Fruit fly (Drosophila melanogaster) whole organism, embryonic: Measurements from ENCODE around the gene CG17637.

Experiments used
- ATbp ChIP-seq: fragments of 200-800 bp; sonication (Bioruptor generic); optimal IDR thresholded peaks from 2 replicates; lab custom pipeline; 2017; ENCODE audit warnings: missing biosample characterization, mild to moderate bottlenecking, missing genetic modification characterization, missing genetic modification reagents
- Awh ChIP-seq: fragments of 200-800 bp; sonication (Bioruptor generic); IDR thresholded peaks from 2 replicates; pipeline ENCODE4, ENCODE4 v1.3.6; 2022; ENCODE audit warnings: missing biosample characterization, missing genetic modification characterization
- B-H1 ChIP-seq: fragments of 200-800 bp; sonication (Bioruptor generic); IDR thresholded peaks from 3 replicates; pipeline ENCODE4 v1.3.6; 2022; ENCODE audit warnings: missing biosample characterization, missing genetic modification characterization
- CG14965 ChIP-seq: fragments of 200-800 bp; sonication (Bioruptor generic); optimal IDR thresholded peaks from 2 replicates; lab custom pipeline; 2016; ENCODE audit warnings: missing biosample characterization, missing genetic modification characterization, borderline replicate concordance
- CG15479 ChIP-seq: fragments of 200-800 bp; sonication (Bioruptor generic); optimal IDR thresholded peaks from 3 replicates; lab custom pipeline; 2019; ENCODE audit warnings: missing biosample characterization, mild to moderate bottlenecking, missing genetic modification characterization, moderate library complexity
- CG15514 ChIP-seq: fragments of 200-800 bp; sonication (Bioruptor generic); optimal IDR thresholded peaks from 3 replicates; lab custom pipeline; 2017; ENCODE audit warnings: missing biosample characterization, missing genetic modification characterization, mild to moderate bottlenecking, moderate library complexity, missing genetic modification reagents
- CG17328 ChIP-seq: fragments of 200-800 bp; sonication (Bioruptor generic); IDR thresholded peaks from 2 replicates; pipeline ENCODE4 v1.3.6; 2022; ENCODE audit warnings: missing biosample characterization, missing genetic modification characterization
- CG17359 ChIP-seq: fragments of 200-800 bp; sonication (Bioruptor generic); optimal IDR thresholded peaks from 3 replicates; lab custom pipeline; 2018; ENCODE audit warnings: missing biosample characterization, mild to moderate bottlenecking, missing genetic modification characterization, moderate library complexity
- CG18619 ChIP-seq: fragments of 200-800 bp; sonication (Bioruptor generic); optimal IDR thresholded peaks from 3 replicates; lab custom pipeline; 2017; ENCODE audit warnings: missing biosample characterization, mild to moderate bottlenecking, missing genetic modification characterization
- CG2199 ChIP-seq: fragments of 200-800 bp; sonication (Bioruptor generic); IDR thresholded peaks from 3 replicates; pipeline ENCODE4 v1.3.6; 2022; ENCODE audit warnings: missing biosample characterization, missing genetic modification characterization
- CG31388 ChIP-seq: fragments of 200-800 bp; sonication (Bioruptor generic); optimal IDR thresholded peaks from 2 replicates; lab custom pipeline; 2016; ENCODE audit warnings: missing biosample characterization, missing genetic modification characterization
- CG33557 ChIP-seq: fragments of 200-800 bp; sonication (Bioruptor generic); optimal IDR thresholded peaks from 2 replicates; lab custom pipeline; 2019; ENCODE audit warnings: missing biosample characterization, mild to moderate bottlenecking, missing genetic modification characterization, moderate library complexity
- CG3407 ChIP-seq: fragments of 200-800 bp; sonication (Bioruptor generic); optimal IDR thresholded peaks from 2 replicates; lab custom pipeline; 2018; ENCODE audit warnings: missing biosample characterization, mild to moderate bottlenecking, missing genetic modification characterization
- CG3838 ChIP-seq: fragments of 200-800 bp; sonication (Bioruptor generic); optimal IDR thresholded peaks from 3 replicates; lab custom pipeline; 2016; ENCODE audit warnings: missing biosample characterization, missing genetic modification characterization
- CG3847 ChIP-seq: fragments of 200-800 bp; sonication (Bioruptor generic); IDR thresholded peaks from 2 replicates; pipeline ENCODE4 v1.3.6; 2022; ENCODE audit warnings: missing biosample characterization, missing genetic modification characterization
- CG43689 ChIP-seq: fragments of 200-800 bp; sonication (Bioruptor generic); IDR thresholded peaks from 2 replicates; pipeline ENCODE4 v1.3.6; 2022; ENCODE audit warnings: missing biosample characterization, missing genetic modification characterization
- CG6689 ChIP-seq: fragments of 200-800 bp; sonication (Bioruptor generic); IDR thresholded peaks from 2 replicates; pipeline ENCODE4 v1.3.6; 2022; ENCODE audit warnings: missing biosample characterization, missing genetic modification characterization
- CG7556 ChIP-seq: fragments of 200-800 bp; sonication (Bioruptor generic); optimal IDR thresholded peaks from 2 replicates; lab custom pipeline; 2017; ENCODE audit warnings: missing biosample characterization, mild to moderate bottlenecking, missing genetic modification characterization
- CG8944 ChIP-seq: fragments of 200-800 bp; sonication (Bioruptor generic); optimal IDR thresholded peaks from 3 replicates; lab custom pipeline; 2016; ENCODE audit warnings: missing biosample characterization, missing genetic modification characterization
- CHES-1-like ChIP-seq: fragments of 200-800 bp; sonication (Bioruptor generic); optimal IDR thresholded peaks from 2 replicates; lab custom pipeline; 2016; ENCODE audit warnings: missing biosample characterization, missing genetic modification characterization
- CTCF ChIP-seq: fragments of 200-800 bp; sonication (Bioruptor generic); optimal IDR thresholded peaks from 2 replicates; lab custom pipeline; 2017; ENCODE audit warnings: missing biosample characterization, mild to moderate bottlenecking, missing genetic modification characterization, moderate library complexity
- Deaf1 ChIP-seq: fragments of 200-800 bp; optimal IDR thresholded peaks from 3 replicates; lab custom pipeline; 2019; ENCODE audit warnings: missing biosample characterization, mild to moderate bottlenecking, missing genetic modification characterization, moderate library complexity
- Dip3 ChIP-seq: fragments of 200-800 bp; sonication (Bioruptor generic); optimal IDR thresholded peaks from 3 replicates; lab custom pipeline; 2016; ENCODE audit warnings: missing biosample characterization, missing genetic modification characterization
- Ets65A ChIP-seq: fragments of 200-800 bp; sonication (Bioruptor generic); peaks from one replicate; lab custom pipeline; 2016; ENCODE audit warnings: missing biosample characterization, missing genetic modification characterization
- Gsc ChIP-seq: fragments of 200-800 bp; sonication (Bioruptor generic); IDR thresholded peaks from 2 replicates; pipeline ENCODE4 v1.3.6; 2022; ENCODE audit warnings: missing biosample characterization, missing genetic modification characterization
- HLHmδ ChIP-seq: fragments of 200-800 bp; sonication (Bioruptor generic); optimal IDR thresholded peaks from 2 replicates; lab custom pipeline; 2018; ENCODE audit warnings: missing biosample characterization, mild to moderate bottlenecking, missing genetic modification characterization, moderate library complexity
- HmgZ ChIP-seq: fragments of 200-800 bp; sonication (Bioruptor generic); optimal IDR thresholded peaks from 2 replicates; lab custom pipeline; 2018; ENCODE audit warnings: missing biosample characterization, mild to moderate bottlenecking, missing genetic modification characterization
- Nf-YC ChIP-seq: fragments of 200-800 bp; optimal IDR thresholded peaks from 3 replicates; lab custom pipeline; 2019; ENCODE audit warnings: missing biosample characterization, mild to moderate bottlenecking, missing genetic modification characterization, moderate library complexity
- Oaz ChIP-seq: fragments of 200-800 bp; sonication (Bioruptor generic); IDR thresholded peaks from 2 replicates; pipeline ENCODE4 v1.3.6; 2022; ENCODE audit warnings: missing biosample characterization, missing genetic modification characterization
- Oli ChIP-seq: fragments of 200-800 bp; sonication (Bioruptor generic); optimal IDR thresholded peaks from 2 replicates; lab custom pipeline; 2018; ENCODE audit warnings: missing biosample characterization, mild to moderate bottlenecking, missing genetic modification characterization, moderate library complexity
- Trl ChIP-seq, 3 experiments: fragments of >200 bp in 2 of 3; fragments of 200-800 bp in 1 of 3; sonication (Bioruptor generic) in 1 of 3; optimal IDR thresholded peaks; 2 replicates in 1 of 3; 3 replicates in 2 of 3; lab custom pipeline; 2016 to 2017; ENCODE audit warnings: missing biosample characterization in 1 of 3, missing genetic modification characterization in 1 of 3
- bowl ChIP-seq: fragments of 200-800 bp; sonication (Bioruptor generic); IDR thresholded peaks from 2 replicates; pipeline ENCODE4 v1.3.6; 2022; ENCODE audit warnings: missing biosample characterization, missing genetic modification characterization
- cg ChIP-seq: fragments of 200-800 bp; sonication (Bioruptor generic); optimal IDR thresholded peaks from 3 replicates; lab custom pipeline; 2019; ENCODE audit warnings: missing biosample characterization, mild to moderate bottlenecking, missing genetic modification characterization, moderate library complexity
- corto ChIP-seq: fragments of 200-800 bp; sonication (Bioruptor generic); optimal IDR thresholded peaks from 2 replicates; lab custom pipeline; 2016; ENCODE audit warnings: missing biosample characterization, mild to moderate bottlenecking, missing genetic modification characterization, moderate library complexity
- disco-r ChIP-seq: fragments of 200-800 bp; sonication (Bioruptor generic); optimal IDR thresholded peaks from 2 replicates; lab custom pipeline; 2016; ENCODE audit warnings: missing biosample characterization, missing genetic modification characterization
- en ChIP-seq: fragments of 200-800 bp; sonication (Bioruptor generic); optimal IDR thresholded peaks from 2 replicates; lab custom pipeline; 2016; ENCODE audit warnings: missing biosample characterization, missing genetic modification characterization
- fd102C ChIP-seq: fragments of 200-800 bp; sonication (Bioruptor generic); optimal IDR thresholded peaks from 2 replicates; lab custom pipeline; 2018; ENCODE audit warnings: missing biosample characterization, mild to moderate bottlenecking, missing genetic modification characterization, moderate library complexity
- grn ChIP-seq: fragments of 200-800 bp; sonication (Bioruptor generic); optimal IDR thresholded peaks from 3 replicates; lab custom pipeline; 2017; ENCODE audit warnings: missing biosample characterization, missing genetic modification characterization
- her ChIP-seq: fragments of 200-800 bp; sonication (Bioruptor generic); optimal IDR thresholded peaks from 2 replicates; lab custom pipeline; 2016; ENCODE audit warnings: missing biosample characterization, missing genetic modification characterization
- knrl ChIP-seq: fragments of 200-800 bp; sonication (Bioruptor generic); IDR thresholded peaks from 3 replicates; pipeline ENCODE4 v1.3.6; 2022; ENCODE audit warnings: missing biosample characterization, missing genetic modification characterization; ENCODE audit not compliant: partially characterized antibody
- mld ChIP-seq: fragments of 200-800 bp; sonication (Bioruptor generic); IDR thresholded peaks from 3 replicates; pipeline ENCODE4 v1.3.6; 2022; ENCODE audit warnings: missing biosample characterization, missing genetic modification characterization; ENCODE audit not compliant: partially characterized antibody
- otp ChIP-seq: fragments of 200-800 bp; sonication (Bioruptor generic); IDR thresholded peaks from 3 replicates; pipeline ENCODE4, ENCODE4 v1.3.6; 2022; ENCODE audit warnings: missing biosample characterization, missing genetic modification characterization
- pum ChIP-seq: fragments of 200-800 bp; sonication (Bioruptor generic); optimal IDR thresholded peaks from 2 replicates; lab custom pipeline; 2016; ENCODE audit warnings: missing biosample characterization, missing genetic modification characterization
- pzg ChIP-seq: fragments of 200-800 bp; sonication (Bioruptor generic); optimal IDR thresholded peaks from 3 replicates; lab custom pipeline; 2018; ENCODE audit warnings: missing biosample characterization, mild to moderate bottlenecking, missing genetic modification characterization, moderate library complexity
- sr ChIP-seq: fragments of 200-800 bp; sonication (Bioruptor generic); IDR thresholded peaks from 3 replicates; pipeline ENCODE4 v1.3.6; 2022; ENCODE audit warnings: missing biosample characterization, missing genetic modification characterization
- tll ChIP-seq, 2 experiments: fragments of 200-800 bp in 1 of 2; fragments of >200 bp in 1 of 2; sonication (Bioruptor generic) in 1 of 2; optimal IDR thresholded peaks; 2 replicates each; lab custom pipeline; 2017 to 2019; ENCODE audit warnings: missing biosample characterization in 2 of 2, missing genetic modification characterization in 2 of 2, mild to moderate bottlenecking in 1 of 2, moderate library complexity in 1 of 2
- toy ChIP-seq: fragments of 200-800 bp; sonication (Bioruptor generic); IDR thresholded peaks from 2 replicates; pipeline ENCODE4 v1.3.6; 2022; ENCODE audit warnings: missing biosample characterization, missing genetic modification characterization
- ttk ChIP-seq: fragments of 200-800 bp; sonication (Bioruptor generic); IDR thresholded peaks from 2 replicates; pipeline ENCODE4 v2.1.2; 2022; ENCODE audit warnings: missing biosample characterization, missing genetic modification characterization
- unpg ChIP-seq: fragments of 200-800 bp; sonication (Bioruptor generic); optimal IDR thresholded peaks from 3 replicates; lab custom pipeline; 2018; ENCODE audit warnings: missing biosample characterization, mild to moderate bottlenecking, missing genetic modification characterization, moderate library complexity
- yki ChIP-seq: fragments of >200 bp; optimal IDR thresholded peaks from 3 replicates; lab custom pipeline; 2018

Gene CG17637

dm6 chr3L:20540182-20540974, 36.4 kb downstream of the CG17637 start, which contains the start of gene Rcd2 (continued):
- TF ChIP-seq CG3407 (GFP tag; lab: Kevin White, UChicago) (peak; percentile 37), sr (no peak), CG2199 (no peak), Dip3 (GFP tag; lab: Kevin White, UChicago) (peak; percentile 64), CG7556 (GFP tag; lab: Kevin White, UChicago) (peak; percentile 89), otp (no peak), HLHmδ (GFP tag; lab: Kevin White, UChicago) (no peak), grn (GFP tag; lab: Kevin White, UChicago) (no peak), unpg (GFP tag; lab: Kevin White, UChicago) (peak; percentile 90), disco-r (GFP tag; lab: Kevin White, UChicago) (no peak), CTCF (GFP tag; lab: Kevin White, UChicago) (peak; percentile 16), tll (GFP tag; optimal IDR thresholded peaks at IDR 0.05; lab: Kevin White, UChicago) (no peak), her (no peak), CG17359 (tag; lab: Kevin White, UChicago) (peak; percentile 84), en (no peak), cg (GFP tag; lab: Kevin White, UChicago) (no peak), CG43689 (GFP tag; lab: Robert Waterston, UW) (no peak), Ets65A (GFP tag; lab: Kevin White, UChicago) (peak; percentile 28), B-H1 (GFP tag; lab: Robert Waterston, UW) (peak; percentile 60), Gsc (no peak), corto (GFP tag; lab: Kevin White, UChicago) (no peak), CG15479 (peak; percentile 29), Oli (peak; percentile 80), HmgZ (peak; percentile 88), Oaz (GFP tag; lab: Robert Waterston, UW) (peak; percentile 68), CG14965 (no peak), bowl (no peak), CG18619 (peak; percentile 80), toy (GFP tag; lab: Robert Waterston, UW) (peak; percentile 73), mld (peak; percentile 79), CG6689 (GFP tag; lab: Robert Waterston, UW) (peak; percentile 72), pum (GFP tag; lab: Kevin White, UChicago) (peak; percentile 41), yki (no peak), CG33557 (no peak), CG8944 (GFP tag; lab: Kevin White, UChicago) (no peak), pzg (GFP tag; lab: Kevin White, UChicago) (peak; percentile 57), CHES-1-like (GFP tag; lab: Kevin White, UChicago) (peak; percentile 56), fd102C (GFP tag; lab: Kevin White, UChicago) (peak; percentile 57), CG15514 (GFP tag; lab: Kevin White, UChicago) (peak; percentile 79), CG3847 (GFP tag; lab: Robert Waterston, UW) (peak; percentile 70), Awh (peak; percentile 64; the same call in 1 of the 2 replicates), CG17328 (GFP tag; lab: Robert Waterston, UW) (peak; percentile 62; the same call in 1 of the 2 replicates), knrl (GFP tag; lab: Robert Waterston, UW) (peak; percentile 86), ttk (GFP tag; lab: Robert Waterston, UW) (no peak), Nf-YC (tag; lab: Kevin White, UChicago) (peak; percentile 86), ATbp (GFP tag; lab: Kevin White, UChicago) (peak; percentile 26), Deaf1 (peak; percentile 72), Trl (optimal IDR thresholded peaks at IDR 0.05; lab: Kevin White, UChicago) (peak; percentile 62 to 94), Trl (GFP tag; optimal IDR thresholded peaks at IDR 0.05; lab: Kevin White, UChicago) (peak; percentile 36), CG31388 (GFP tag; lab: Kevin White, UChicago) (no peak), CG3838 (GFP tag; lab: Kevin White, UChicago) (peak; percentile 85)
